Worm (Caenorhabditis elegans) whole organism, young adult: ENCODE measurements around the gene glb-4.
"Not testable (repeated sequence)": the region's sequence is repeated elsewhere in the genome, so short reads cannot be mapped to it uniquely, and the experiment has no call there.

Experiments used
- B0336.3 ChIP-seq: fragments of 200-800 bp; sonication (Bioruptor generic); IDR thresholded peaks from 2 replicates; pipeline ENCODE4 v1.3.6; 2022; ENCODE audit warnings: missing genetic modification characterization, missing compliant biosample characterization
- atf-7 ChIP-seq: sonication (generic microtip); optimal IDR thresholded peaks from 2 replicates; lab custom pipeline; 2017; ENCODE audit warnings: mild to moderate bottlenecking, missing genetic modification characterization, missing compliant biosample characterization
- ceh-40 ChIP-seq: fragments of 200-800 bp; sonication (Bioruptor generic); IDR thresholded peaks from 2 replicates; pipeline ENCODE4 v1.3.6; 2022; ENCODE audit warnings: missing genetic modification characterization, missing compliant biosample characterization
- egl-18 ChIP-seq: fragments of 200-800 bp; sonication (Bioruptor generic); IDR thresholded peaks from 2 replicates; pipeline ENCODE4 v1.3.6; 2022; ENCODE audit warnings: missing genetic modification reagents, missing genetic modification characterization, missing compliant biosample characterization
- fkh-3 ChIP-seq: sonication (generic microtip); optimal IDR thresholded peaks from 2 replicates; lab custom pipeline; 2016; ENCODE audit warnings: mild to moderate bottlenecking, missing genetic modification characterization, missing compliant biosample characterization
- hmg-20 ChIP-seq: fragments of 200-800 bp; sonication (Bioruptor generic); IDR thresholded peaks from 2 replicates; pipeline ENCODE4 v1.3.6; 2022; ENCODE audit warnings: missing genetic modification reagents, missing genetic modification characterization, missing compliant biosample characterization
- pha-4 ChIP-seq: fragments of 150-350 bp; sonication (generic microtip); optimal IDR thresholded peaks from 2 replicates; lab custom pipeline; 2014; ENCODE audit warnings: missing biosample characterization, missing genetic modification reagents, missing genetic modification characterization
- snpc-3.4 ChIP-seq: sonication (generic microtip); optimal IDR thresholded peaks from 2 replicates; lab custom pipeline; 2017; ENCODE audit warnings: missing genetic modification characterization, mild to moderate bottlenecking, missing compliant biosample characterization, antibody characterized with exemption, moderate library complexity, missing genotype, missing genetic modification reagents
- sptf-2 ChIP-seq: fragments of 200-800 bp; sonication (Bioruptor generic); optimal IDR thresholded peaks from 2 replicates; lab custom pipeline; 2018; ENCODE audit warnings: mild to moderate bottlenecking, missing genetic modification characterization, missing compliant biosample characterization

DNA sequence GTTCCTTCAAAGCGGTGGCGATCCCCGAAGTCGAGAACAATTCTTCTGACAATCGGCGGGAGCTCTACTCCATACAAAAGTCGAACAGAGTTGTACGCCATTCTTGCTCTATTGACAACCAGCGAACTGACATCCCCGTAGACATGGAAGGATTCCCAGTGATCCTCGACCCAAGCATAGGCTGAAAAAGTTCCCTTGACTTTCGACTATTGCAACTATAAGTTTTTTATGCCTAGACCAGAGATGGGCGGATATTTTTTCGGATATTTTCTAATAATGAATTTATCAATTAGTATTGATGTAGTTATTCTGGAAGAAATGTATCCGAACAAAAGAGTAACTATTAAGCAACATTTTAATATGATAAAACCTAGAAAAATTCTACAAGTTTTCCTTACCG, 10.8 kb upstream of the glb-4 start, which contains the start of gene W10C6.2:
- not testable (repeated sequence) for TF ChIP-seq sptf-2 (GFP tag; lab: Kevin White, UChicago); snpc-3.4 (tag; lab: Kevin White, UChicago); egl-18 (GFP tag; lab: Robert Waterston, UW); hmg-20; fkh-3 (tag; lab: Kevin White, UChicago); pha-4 (tag; lab: Kevin White, UChicago); B0336.3 (GFP tag; lab: Robert Waterston, UW); atf-7 (tag; lab: Kevin White, UChicago); ceh-40 (GFP tag; lab: Robert Waterston, UW)
